Worm (Caenorhabditis elegans): ENCODE data around the gene sru-29.
A peak's percentile ranks its signal among the peaks of the same experiment; 100 is the strongest.

Gene sru-29

ce11 chrV:9786721-9787131, 24.5 kb upstream of the sru-29 start, which contains the start of gene F46B6.6 (continued):
- TF ChIP-seq ztf-7 (tag; optimal IDR thresholded peaks at IDR 0.05) (no peak), vab-7 (GFP tag; IDR thresholded peaks at IDR 0.05) (no peak), hmg-1.1 (GFP tag; IDR thresholded peaks at IDR 0.05) (no peak), lin-15B (tag; optimal IDR thresholded peaks at IDR 0.05) (no peak), F49E8.2 (tag; optimal IDR thresholded peaks at IDR 0.05; ENCODE audit: borderline replicate concordance) (no peak), lin-29 (GFP tag; IDR thresholded peaks at IDR 0.05) (no peak), jun-1 (tag; optimal IDR thresholded peaks at IDR 0.05) (no peak), nhr-28 (tag; optimal IDR thresholded peaks at IDR 0.05) (no peak), sdz-12 (GFP tag; optimal IDR thresholded peaks at IDR 0.05) (peak; percentile 80), unc-39 (tag; optimal IDR thresholded peaks at IDR 0.05) (no peak), dpl-1 (GFP tag; optimal IDR thresholded peaks at IDR 0.05) (no peak), fos-1 (tag; optimal IDR thresholded peaks at IDR 0.05) (no peak), ceh-82 (tag; optimal IDR thresholded peaks at IDR 0.05) (no peak), mep-1 (tag; optimal IDR thresholded peaks at IDR 0.05) (peak; percentile 9), php-3 (GFP tag; IDR thresholded peaks at IDR 0.05) (0 out of 2 replicates have a peak, but pooled peaks have one; percentile 8), dmd-9 (GFP tag; IDR thresholded peaks at IDR 0.05) (0 out of 2 replicates have a peak, but pooled peaks have one; percentile 30), set-16 (GFP tag; IDR thresholded peaks at IDR 0.05) (no peak), aha-1 (tag) (peak; percentile 94), unc-62 (GFP tag; optimal IDR thresholded peaks at IDR 0.05 in 1 of 2) (peak in 1 of 2 experiments; percentile 49), unc-62 (tag; optimal IDR thresholded peaks at IDR 0.05) (no peak), dve-1 (tag; optimal IDR thresholded peaks at IDR 0.05; ENCODE audit: insufficient read depth) (peak; percentile 3), rbr-2 (tag; optimal IDR thresholded peaks at IDR 0.05) (no peak), unc-130 (GFP tag; optimal IDR thresholded peaks at IDR 0.05) (peak; percentile 10), mdt-29 (GFP tag; IDR thresholded peaks at IDR 0.05) (no peak), aly-2 (tag; optimal IDR thresholded peaks at IDR 0.05) (no peak), dmd-6 (GFP tag; IDR thresholded peaks at IDR 0.05) (peak; percentile 16; the same call in 1 of the 2 replicates), ama-1 (optimal IDR thresholded peaks at IDR 0.05) (peak; percentile 88), Y48G9A.11 (GFP tag; IDR thresholded peaks at IDR 0.05) (no peak), saeg-2 (GFP tag; IDR thresholded peaks at IDR 0.05) (no peak), ceh-20 (GFP tag; IDR thresholded peaks at IDR 0.05) (no peak), Y5F2A.4 (GFP tag; optimal IDR thresholded peaks at IDR 0.05) (peak; percentile 36), mdl-1 (tag; optimal IDR thresholded peaks at IDR 0.05) (no peak), nhr-102 (tag; optimal IDR thresholded peaks at IDR 0.05) (peak; percentile 26), nhr-76 (tag; optimal IDR thresholded peaks at IDR 0.05) (no peak), ztf-11 (tag; optimal IDR thresholded peaks at IDR 0.05) (no peak), tra-1 (GFP tag; IDR thresholded peaks at IDR 0.05) (no peak), zag-1 (tag; optimal IDR thresholded peaks at IDR 0.05) (no peak), snpc-1.2 (GFP tag; IDR thresholded peaks at IDR 0.05) (peak; percentile 44; the same call in 1 of the 2 replicates), lin-38 (GFP tag; IDR thresholded peaks at IDR 0.05) (peak; percentile 32; the same call in 1 of the 2 replicates), F37D6.2 (tag; optimal IDR thresholded peaks at IDR 0.05) (no peak), ceh-28 (tag; optimal IDR thresholded peaks at IDR 0.05) (no peak), daf-16 (GFP tag; optimal IDR thresholded peaks at IDR 0.05) (no peak), daf-16 (tag; optimal IDR thresholded peaks at IDR 0.05) (no peak), zfp-2 (tag; optimal IDR thresholded peaks at IDR 0.05) (no peak), ces-1 (GFP tag; optimal IDR thresholded peaks at IDR 0.05) (no peak), duxl-1 (tag; optimal IDR thresholded peaks at IDR 0.05; ENCODE audit: poor library complexity) (no peak), egl-43 (GFP tag; IDR thresholded peaks at IDR 0.05) (no peak), F10B5.3 (tag; optimal IDR thresholded peaks at IDR 0.05) (no peak), ceh-44 (GFP tag; IDR thresholded peaks at IDR 0.05) (no peak), zip-11 (GFP tag; IDR thresholded peaks at IDR 0.05) (no peak), fkh-10 (GFP tag; optimal IDR thresholded peaks at IDR 0.05) (no peak), nhr-42 (GFP tag; IDR thresholded peaks at IDR 0.05) (no peak), mes-2 (tag; optimal IDR thresholded peaks at IDR 0.05; ENCODE audit: poor library complexity, severe bottlenecking) (peak; percentile 19)
